Worm (Caenorhabditis elegans) whole organism, L4 larva: ENCODE results near the gene nfm-1.

Experiments used
- D1046.2 ChIP-seq: fragments of 200-800 bp; sonication (Bioruptor generic); IDR thresholded peaks from 2 replicates; pipeline ENCODE4 v1.3.6; 2022; ENCODE audit warnings: missing genetic modification characterization, missing compliant biosample characterization
- F26F4.8 ChIP-seq: fragments of 200-800 bp; sonication (Bioruptor generic); conservative IDR thresholded peaks from 2 replicates; pipeline ENCODE4 v1.3.6; 2022; ENCODE audit warnings: missing genetic modification characterization, missing compliant biosample characterization
- F37D6.2 ChIP-seq: sonication (generic microtip); optimal IDR thresholded peaks from 2 replicates; lab custom pipeline; 2016; ENCODE audit warnings: mild to moderate bottlenecking, missing genetic modification characterization, missing compliant biosample characterization
- F49E8.2 ChIP-seq: sonication (generic microtip); optimal IDR thresholded peaks from 2 replicates; lab custom pipeline; 2016; ENCODE audit warnings: missing compliant biosample characterization, mild to moderate bottlenecking, missing genetic modification characterization, borderline replicate concordance
- Y5F2A.4 ChIP-seq: fragments of 200-800 bp; sonication (Bioruptor generic); optimal IDR thresholded peaks from 2 replicates; lab custom pipeline; 2018; ENCODE audit warnings: mild to moderate bottlenecking, missing genetic modification characterization, missing compliant biosample characterization
- Y75B8A.6 ChIP-seq: fragments of 200-800 bp; sonication (Bioruptor generic); IDR thresholded peaks from 2 replicates; pipeline ENCODE4 v1.3.6; 2022; ENCODE audit warnings: missing genetic modification reagents, missing genetic modification characterization, missing compliant biosample characterization
- aha-1 ChIP-seq: fragments of 150-350 bp; peaks from one replicate; lab custom pipeline; 2014; ENCODE audit warnings: missing biosample characterization, missing genetic modification characterization
- arid-1 ChIP-seq: fragments of 200-800 bp; sonication (Bioruptor generic); conservative IDR thresholded peaks from 2 replicates; pipeline ENCODE4 v1.3.6; 2022; ENCODE audit warnings: missing genetic modification reagents, missing genetic modification characterization, missing compliant biosample characterization
- attf-4 ChIP-seq: sonication (generic microtip); optimal IDR thresholded peaks from 3 replicates; lab custom pipeline; 2017; ENCODE audit warnings: missing biosample characterization, missing genetic modification characterization
- ceh-28 ChIP-seq: fragments of 150-350 bp; optimal IDR thresholded peaks from 2 replicates; lab custom pipeline; 2014; ENCODE audit warnings: missing biosample characterization, missing genetic modification reagents, missing genetic modification characterization
- ceh-32 ChIP-seq: sonication (generic microtip); optimal IDR thresholded peaks from 2 replicates; lab custom pipeline; 2016; ENCODE audit warnings: mild to moderate bottlenecking, missing genetic modification characterization, missing compliant biosample characterization; ENCODE audit not compliant: poor library complexity
- ceh-44 ChIP-seq: fragments of 200-800 bp; sonication (Bioruptor generic); IDR thresholded peaks from 2 replicates; pipeline ENCODE4 v1.3.6; 2022; ENCODE audit warnings: missing genetic modification reagents, missing genetic modification characterization, missing compliant biosample characterization
- ctbp-1 ChIP-seq: fragments of 200-800 bp; sonication (Bioruptor generic); IDR thresholded peaks from 2 replicates; pipeline ENCODE4 v1.3.6; 2022; ENCODE audit warnings: missing genetic modification reagents, missing genetic modification characterization, missing compliant biosample characterization
- daf-19 ChIP-seq: fragments of 200-800 bp; sonication (Bioruptor generic); conservative IDR thresholded peaks from 2 replicates; pipeline ENCODE4 v1.3.6; 2022; ENCODE audit warnings: missing genetic modification characterization, missing compliant biosample characterization
- dmd-6 ChIP-seq: fragments of 200-800 bp; sonication (Bioruptor generic); IDR thresholded peaks from 2 replicates; pipeline ENCODE4 v1.3.6; 2022; ENCODE audit warnings: missing genetic modification reagents, missing genetic modification characterization, missing compliant biosample characterization
- dpl-1 ChIP-seq: fragments of 150-350 bp; optimal IDR thresholded peaks from 2 replicates; lab custom pipeline; 2014; ENCODE audit warnings: missing biosample characterization, missing genetic modification reagents, missing genetic modification characterization
- duxl-1 ChIP-seq: sonication (generic microtip); optimal IDR thresholded peaks from 2 replicates; lab custom pipeline; 2016; ENCODE audit warnings: mild to moderate bottlenecking, missing genetic modification characterization, moderate library complexity, missing compliant biosample characterization; ENCODE audit not compliant: poor library complexity
- egl-27 ChIP-seq: sonication (generic microtip); optimal IDR thresholded peaks from 3 replicates; lab custom pipeline; 2017; ENCODE audit warnings: missing biosample characterization, missing genetic modification reagents, missing genetic modification characterization
- egl-43 ChIP-seq: fragments of 200-800 bp; sonication (Bioruptor generic); IDR thresholded peaks from 2 replicates; pipeline ENCODE4 v1.3.6; 2022; ENCODE audit warnings: missing genetic modification reagents, missing genetic modification characterization, missing compliant biosample characterization
- fos-1 ChIP-seq: fragments of 150-350 bp; optimal IDR thresholded peaks from 2 replicates; lab custom pipeline; 2014; ENCODE audit warnings: missing biosample characterization, missing genetic modification characterization
- gei-8 ChIP-seq: fragments of 200-800 bp; sonication (Bioruptor generic); optimal IDR thresholded peaks from 2 replicates; lab custom pipeline; 2018; ENCODE audit warnings: mild to moderate bottlenecking, missing genetic modification characterization, missing compliant biosample characterization
- hlh-11 ChIP-seq: fragments of 200-800 bp; sonication (Bioruptor generic); optimal IDR thresholded peaks from 2 replicates; lab custom pipeline; 2018; ENCODE audit warnings: mild to moderate bottlenecking, missing genetic modification characterization, missing compliant biosample characterization
- hlh-30 ChIP-seq: sonication (generic microtip); optimal IDR thresholded peaks from 2 replicates; lab custom pipeline; 2017; ENCODE audit warnings: antibody characterized with exemption, mild to moderate bottlenecking, missing genetic modification characterization, missing compliant biosample characterization; ENCODE audit not compliant: insufficient read depth
- hmg-1.1 ChIP-seq: fragments of 200-800 bp; sonication (Bioruptor generic); IDR thresholded peaks from 2 replicates; pipeline ENCODE4 v1.3.6; 2022; ENCODE audit warnings: missing genetic modification reagents, missing genetic modification characterization, missing compliant biosample characterization
- jun-1 ChIP-seq: fragments of 150-350 bp; optimal IDR thresholded peaks from 2 replicates; lab custom pipeline; 2014; ENCODE audit warnings: missing biosample characterization, missing genetic modification reagents, missing genetic modification characterization
- lim-7 ChIP-seq: fragments of 200-800 bp; sonication (Bioruptor generic); IDR thresholded peaks from 2 replicates; pipeline ENCODE4 v1.3.6; 2022; ENCODE audit warnings: missing genetic modification characterization, missing compliant biosample characterization
- lin-13 ChIP-seq: fragments of 150-350 bp; optimal IDR thresholded peaks from 2 replicates; lab custom pipeline; 2014; ENCODE audit warnings: missing biosample characterization, missing genetic modification reagents, missing genetic modification characterization
- lin-29 ChIP-seq: fragments of 200-800 bp; sonication (Bioruptor generic); IDR thresholded peaks from 2 replicates; pipeline ENCODE4 v1.3.6; 2022; ENCODE audit warnings: missing genetic modification reagents, missing genetic modification characterization, missing compliant biosample characterization
- lsy-2 ChIP-seq, 2 experiments: fragments of 150-350 bp in 1 of 2; sonication (generic microtip) in 1 of 2; optimal IDR thresholded peaks; 2 replicates each; lab custom pipeline; 2014 to 2017; ENCODE audit warnings: missing biosample characterization in 2 of 2, missing genetic modification characterization in 2 of 2
- mep-1 ChIP-seq: fragments of 150-350 bp; sonication (generic microtip); optimal IDR thresholded peaks from 3 replicates; lab custom pipeline; 2014; ENCODE audit warnings: missing biosample characterization, missing genetic modification characterization
- mes-2 ChIP-seq: sonication (generic microtip); optimal IDR thresholded peaks from 2 replicates; lab custom pipeline; 2016; ENCODE audit warnings: missing genotype, mild to moderate bottlenecking, missing genetic modification characterization, missing compliant biosample characterization; ENCODE audit not compliant: poor library complexity, severe bottlenecking
- nhr-11 ChIP-seq: fragments of 150-350 bp; optimal IDR thresholded peaks from 2 replicates; lab custom pipeline; 2014; ENCODE audit warnings: missing biosample characterization, missing genetic modification characterization
- nhr-111 ChIP-seq: fragments of 200-800 bp; sonication (Bioruptor generic); optimal IDR thresholded peaks from 2 replicates; lab custom pipeline; 2018; ENCODE audit warnings: mild to moderate bottlenecking, missing genetic modification characterization, missing compliant biosample characterization
- nhr-77 ChIP-seq: fragments of 150-350 bp; optimal IDR thresholded peaks from 2 replicates; lab custom pipeline; 2014; ENCODE audit warnings: missing biosample characterization, missing genetic modification characterization
- tra-1 ChIP-seq: fragments of 200-800 bp; sonication (Bioruptor generic); IDR thresholded peaks from 2 replicates; pipeline ENCODE4 v1.3.6; 2022; ENCODE audit warnings: missing genetic modification reagents, missing genetic modification characterization, missing compliant biosample characterization
- unc-39 ChIP-seq: sonication (generic microtip); optimal IDR thresholded peaks from 2 replicates; lab custom pipeline; 2017; ENCODE audit warnings: missing biosample characterization, missing genetic modification characterization
- unc-62 ChIP-seq, 3 experiments: fragments of 150-350 bp in 1 of 3; sonication (generic microtip); optimal IDR thresholded peaks in 2 of 3; peaks in 1 of 3; 1 replicate in 1 of 3; 2 replicates in 2 of 3; lab custom pipeline; 2014 to 2017; ENCODE audit warnings: missing biosample characterization in 3 of 3, missing genetic modification characterization in 3 of 3, missing genetic modification reagents in 3 of 3, missing genotype in 1 of 3
- vab-7 ChIP-seq: fragments of 200-800 bp; sonication (Bioruptor generic); IDR thresholded peaks from 2 replicates; pipeline ENCODE4 v1.3.6; 2022; ENCODE audit warnings: missing genetic modification reagents, missing genetic modification characterization, missing compliant biosample characterization
- zfp-2 ChIP-seq: sonication (generic microtip); optimal IDR thresholded peaks from 2 replicates; lab custom pipeline; 2016; ENCODE audit warnings: mild to moderate bottlenecking, missing genetic modification characterization, missing compliant biosample characterization
- zfp-3 ChIP-seq: fragments of 200-800 bp; sonication (Bioruptor generic); conservative IDR thresholded peaks from 2 replicates; pipeline ENCODE4 v1.3.6; 2022; ENCODE audit warnings: missing genetic modification reagents, missing genetic modification characterization, missing compliant biosample characterization

nfm-1 gene

DNA sequence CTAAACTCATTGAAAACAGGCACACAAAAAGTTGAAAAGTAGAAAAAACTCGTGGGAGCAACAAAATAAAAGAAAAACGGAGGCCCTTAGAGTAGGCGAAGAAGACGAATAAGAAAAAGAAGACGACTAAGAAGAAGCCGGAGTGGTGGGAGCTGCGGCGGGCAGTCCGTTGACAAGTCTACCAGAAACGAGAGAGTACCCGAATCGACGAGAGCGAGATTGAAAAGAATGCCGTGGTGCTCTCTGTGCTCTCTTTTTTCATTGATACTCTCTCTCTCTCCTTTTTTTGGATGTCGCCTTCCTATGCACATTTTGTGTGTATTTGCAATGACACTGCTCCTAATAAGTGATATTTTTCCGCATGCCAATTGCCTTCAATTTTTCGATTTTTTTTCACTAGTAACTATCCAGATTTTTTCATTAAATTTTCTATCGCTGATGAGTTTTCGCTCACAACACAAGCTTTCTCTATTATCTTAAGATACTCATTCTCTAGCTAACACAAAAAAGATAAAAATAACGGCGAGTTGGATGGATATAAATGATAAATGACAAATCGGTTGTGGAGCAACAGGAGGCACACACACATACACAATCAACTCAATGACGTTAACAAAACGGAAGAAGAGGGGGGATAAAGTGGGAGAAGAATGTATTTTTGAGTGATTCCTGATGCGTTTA, 19.2 kb upstream of the nfm-1 start (continued):
- TF ChIP-seq ceh-28 (tag; lab: Kevin White, UChicago) = no peak
- TF ChIP-seq ctbp-1 = no peak; the same call in 1 of the 2 replicates
- no peak for TF ChIP-seq Y75B8A.6 (GFP tag; lab: Robert Waterston, UW)
- TF ChIP-seq tra-1 (GFP tag; lab: Robert Waterston, UW) = 0 out of 2 replicates have a peak, but pooled peaks have one; percentile 13
- peak in 1 of 2 experiments; percentile 11 for TF ChIP-seq lsy-2 (tag; optimal IDR thresholded peaks at IDR 0.05; lab: Kevin White, UChicago)
- TF ChIP-seq F26F4.8 (GFP tag; lab: Robert Waterston, UW) = no peak
- peak; percentile 7 for TF ChIP-seq mep-1 (tag; lab: Kevin White, UChicago)
- TF ChIP-seq hlh-30 (tag; lab: Kevin White, UChicago) = peak; percentile 46
- no peak for TF ChIP-seq egl-27 (tag; lab: Kevin White, UChicago)
- TF ChIP-seq fos-1 (tag; lab: Kevin White, UChicago) = no peak
- TF ChIP-seq lin-29 (GFP tag; lab: Robert Waterston, UW) = no peak
- TF ChIP-seq gei-8 = no peak
- TF ChIP-seq aha-1 (tag; lab: Kevin White, UChicago) = peak; percentile 66
- no peak for TF ChIP-seq lim-7
- TF ChIP-seq lin-13 (GFP tag; lab: Kevin White, UChicago) = no peak
- TF ChIP-seq dpl-1 (GFP tag; lab: Kevin White, UChicago) = no peak
- TF ChIP-seq egl-43 (GFP tag; lab: Robert Waterston, UW) = 0 out of 2 replicates have a peak, but pooled peaks have one; percentile 45
- no peak for TF ChIP-seq duxl-1
- TF ChIP-seq unc-39 (tag; lab: Kevin White, UChicago) = no peak
- 0 out of 2 replicates have a peak, but pooled peaks have one; percentile 6 for TF ChIP-seq dmd-6 (GFP tag; lab: Robert Waterston, UW)
- TF ChIP-seq vab-7 (GFP tag; lab: Robert Waterston, UW) = no peak
- peak; percentile 60; the same call in 1 of the 2 replicates for TF ChIP-seq hmg-1.1 (GFP tag; lab: Robert Waterston, UW)
- TF ChIP-seq mes-2 (tag; lab: Kevin White, UChicago) = peak; percentile 28
- no peak for TF ChIP-seq F49E8.2 (tag; lab: Kevin White, UChicago)
- TF ChIP-seq ceh-44 (GFP tag; lab: Robert Waterston, UW) = no peak
- no peak for TF ChIP-seq daf-19

DNA sequence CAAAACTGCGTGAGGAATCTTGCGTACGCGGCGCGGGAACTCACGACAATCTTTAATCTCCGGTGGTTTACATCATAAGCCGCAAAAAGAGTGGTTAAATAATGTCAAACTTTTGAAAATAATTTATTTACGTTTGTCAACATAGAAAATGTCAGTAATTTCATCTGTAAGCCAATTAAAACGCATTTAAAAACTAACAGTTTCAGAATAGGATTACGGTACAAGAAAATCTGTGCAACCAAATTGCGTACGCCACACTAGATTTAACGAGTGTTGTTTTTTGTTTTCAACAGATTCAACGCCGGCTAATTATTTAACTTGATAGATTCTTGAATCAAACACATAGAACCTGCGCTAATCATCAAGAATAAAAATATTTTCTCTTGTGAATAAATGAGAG, 18.4 kb upstream of the nfm-1 start:
- TF ChIP-seq F37D6.2 (tag; lab: Kevin White, UChicago) (no peak), D1046.2 (no peak), zfp-3 (GFP tag; lab: Robert Waterston, UW) (no peak), ceh-32 (no peak), nhr-111 (GFP tag; lab: Kevin White, UChicago) (no peak), Y5F2A.4 (GFP tag; lab: Kevin White, UChicago) (no peak), unc-62 (GFP tag; optimal IDR thresholded peaks at IDR 0.05 in 1 of 2; lab: Kevin White, UChicago) (no peak), unc-62 (tag; optimal IDR thresholded peaks at IDR 0.05; lab: Kevin White, UChicago) (no peak), hlh-11 (tag; lab: Kevin White, UChicago) (no peak), lin-29 (GFP tag; lab: Robert Waterston, UW) (no peak), arid-1 (GFP tag; lab: Robert Waterston, UW) (no peak), hmg-1.1 (GFP tag; lab: Robert Waterston, UW) (no peak), egl-27 (tag; lab: Kevin White, UChicago) (no peak), jun-1 (tag; lab: Kevin White, UChicago) (no peak), zfp-2 (tag; lab: Kevin White, UChicago) (no peak), nhr-11 (tag; lab: Kevin White, UChicago) (no peak), attf-4 (tag; lab: Kevin White, UChicago) (no peak), nhr-77 (tag; lab: Kevin White, UChicago) (no peak), aha-1 (tag; lab: Kevin White, UChicago) (no peak)
